Worm (Caenorhabditis elegans) whole organism, L4/young adult: ENCODE measurements around the gene npax-4.

Experiments
- W03F9.2 ChIP-seq: fragments of 150-350 bp; optimal IDR thresholded peaks from 2 replicates; lab custom pipeline; 2014; ENCODE audit warnings: missing biosample characterization, missing genetic modification characterization
- dao-5 ChIP-seq: sonication (generic microtip); optimal IDR thresholded peaks from 2 replicates; lab custom pipeline; 2016; ENCODE audit warnings: missing genotype, missing genetic modification characterization, moderate library complexity, missing compliant biosample characterization
- him-1 ChIP-seq: sonication (generic microtip); optimal IDR thresholded peaks from 2 replicates; lab custom pipeline; 2016; ENCODE audit warnings: missing genotype, missing genetic modification reagents, missing genetic modification characterization, missing compliant biosample characterization

npax-4 gene

ce11 chrIV:8879810-8880209 lies at the start of gene npax-4:
TSS of gene npax-4 (minus strand) at chrIV:8879910.
- TF ChIP-seq him-1 (tag; lab: Kevin White, UChicago) = no peak

ce11 chrIV:8927093-8927492 lies 47.4 kb upstream of the npax-4 start:
- peak; percentile 42 for TF ChIP-seq W03F9.2
- TF ChIP-seq him-1 (tag; lab: Kevin White, UChicago) = peak; percentile 60
- TF ChIP-seq dao-5 (tag; lab: Kevin White, UChicago) = peak; percentile 94

ce11 chrIV:8926511-8926910 lies 46.8 kb upstream of the npax-4 start:
- TF ChIP-seq W03F9.2 = no peak
- TF ChIP-seq him-1 (tag; lab: Kevin White, UChicago) = no peak
- no peak for TF ChIP-seq dao-5 (tag; lab: Kevin White, UChicago)

- no peak for TF ChIP-seq W03F9.2
Measured at ce11 chrIV:8925990-8926389, 46.3 kb upstream of the npax-4 start, which contains the start of the genes D1046.2 and cfim-2. TSS of gene D1046.2 (minus strand) at chrIV:8926067. TSS of gene cfim-2 (plus strand) at chrIV:8926324.

- TF ChIP-seq him-1 (tag; lab: Kevin White, UChicago) (no peak), dao-5 (tag; lab: Kevin White, UChicago) (no peak), W03F9.2 (no peak)
Measured at ce11 chrIV:8924126-8924525, 44.4 kb upstream of the npax-4 start.

- TF ChIP-seq dao-5 (tag; lab: Kevin White, UChicago) (no peak), W03F9.2 (peak; percentile 60), him-1 (tag; lab: Kevin White, UChicago) (no peak)
Measured at ce11 chrIV:8923381-8923780, 43.7 kb upstream of the npax-4 start.

ce11 chrIV:8921956-8922355 lies 42.2 kb upstream of the npax-4 start, which contains the start of gene D1046.16:
TSS of gene D1046.16 (plus strand) at chrIV:8922150.
- no peak for TF ChIP-seq him-1 (tag; lab: Kevin White, UChicago)
- no peak for TF ChIP-seq dao-5 (tag; lab: Kevin White, UChicago)
- TF ChIP-seq W03F9.2 = peak; percentile 4

ce11 chrIV:8921166-8921565 lies 41.5 kb upstream of the npax-4 start:
- TF ChIP-seq him-1 (tag; lab: Kevin White, UChicago) (no peak), W03F9.2 (no peak), dao-5 (tag; lab: Kevin White, UChicago) (no peak)

ce11 chrIV:8920284-8920806 lies 40.6 kb upstream of the npax-4 start:
- TF ChIP-seq dao-5 (tag; lab: Kevin White, UChicago) (no peak), him-1 (tag; lab: Kevin White, UChicago) (no peak), W03F9.2 (no peak)

- TF ChIP-seq W03F9.2 (no peak), dao-5 (tag; lab: Kevin White, UChicago) (no peak), him-1 (tag; lab: Kevin White, UChicago) (no peak)
Measured at ce11 chrIV:8918790-8919189, 39.1 kb upstream of the npax-4 start, which contains the start of gene rap-1. TSS of gene rap-1 (minus strand) at chrIV:8918890.

- TF ChIP-seq dao-5 (tag; lab: Kevin White, UChicago) = no peak
- TF ChIP-seq him-1 (tag; lab: Kevin White, UChicago) = no peak
- no peak for TF ChIP-seq W03F9.2
Measured at ce11 chrIV:8916010-8916409, 36.3 kb upstream of the npax-4 start, which contains the start of gene C27B7.9. TSS of gene C27B7.9 (minus strand) at chrIV:8916110.

- TF ChIP-seq dao-5 (tag; lab: Kevin White, UChicago) (no peak), him-1 (tag; lab: Kevin White, UChicago) (no peak), W03F9.2 (no peak)
Measured at ce11 chrIV:8914187-8914586, 34.5 kb upstream of the npax-4 start.

- TF ChIP-seq him-1 (tag; lab: Kevin White, UChicago) = no peak
- no peak for TF ChIP-seq W03F9.2
- TF ChIP-seq dao-5 (tag; lab: Kevin White, UChicago) = no peak
Measured at ce11 chrIV:8906743-8907142, 27.0 kb upstream of the npax-4 start, which contains the start of gene C27B7.7. TSS of gene C27B7.7 (plus strand) at chrIV:8907043.

ce11 chrIV:8906164-8906563 lies 26.5 kb upstream of the npax-4 start, which contains the start of gene C27B7.6:
TSS of gene C27B7.6 (minus strand) at chrIV:8906345.
- TF ChIP-seq dao-5 (tag; lab: Kevin White, UChicago) (no peak), W03F9.2 (no peak), him-1 (tag; lab: Kevin White, UChicago) (no peak)

ce11 chrIV:8901346-8901745 lies 21.6 kb upstream of the npax-4 start, which contains the start of gene C27B7.5:
TSS of gene C27B7.5 (plus strand) at chrIV:8901646.
- TF ChIP-seq W03F9.2 (no peak), dao-5 (tag; lab: Kevin White, UChicago) (no peak), him-1 (tag; lab: Kevin White, UChicago) (no peak)
